Fruit fly (Drosophila melanogaster) whole organism, embryonic: Measurements from ENCODE around the gene JMJD5.
A peak's percentile ranks its signal among the peaks of the same experiment; 100 is the strongest.

ENCODE experiments used
- Aef1 ChIP-seq: fragments of 200-800 bp; sonication (Bioruptor generic); IDR thresholded peaks from 3 replicates; pipeline ENCODE4 v1.3.6; 2022; ENCODE audit warnings: missing biosample characterization, missing genetic modification characterization
- Bgb ChIP-seq: fragments of 200-800 bp; sonication (Bioruptor generic); IDR thresholded peaks from 2 replicates; pipeline ENCODE4 v1.3.6; 2022; ENCODE audit warnings: missing biosample characterization, missing genetic modification characterization; ENCODE audit not compliant: partially characterized antibody
- Bteb2 ChIP-seq: fragments of 200-800 bp; sonication (Bioruptor generic); optimal IDR thresholded peaks from 2 replicates; lab custom pipeline; 2016; ENCODE audit warnings: missing biosample characterization, missing genetic modification characterization
- CG12104 ChIP-seq: fragments of 200-800 bp; sonication (Bioruptor generic); optimal IDR thresholded peaks from 3 replicates; lab custom pipeline; 2016; ENCODE audit warnings: missing biosample characterization, missing genetic modification characterization
- CG13123 ChIP-seq: fragments of 200-800 bp; sonication (Bioruptor generic); optimal IDR thresholded peaks from 2 replicates; lab custom pipeline; 2016; ENCODE audit warnings: missing biosample characterization, missing genetic modification characterization
- CG15514 ChIP-seq: fragments of 200-800 bp; sonication (Bioruptor generic); optimal IDR thresholded peaks from 3 replicates; lab custom pipeline; 2017; ENCODE audit warnings: missing biosample characterization, missing genetic modification characterization, mild to moderate bottlenecking, moderate library complexity, missing genetic modification reagents
- CG1603 ChIP-seq: fragments of 200-800 bp; sonication (Bioruptor generic); optimal IDR thresholded peaks from 2 replicates; lab custom pipeline; 2019; ENCODE audit warnings: missing biosample characterization, mild to moderate bottlenecking, missing genetic modification characterization, moderate library complexity
- CG17912 ChIP-seq: fragments of 200-800 bp; sonication (Bioruptor generic); optimal IDR thresholded peaks from 2 replicates; lab custom pipeline; 2018; ENCODE audit warnings: missing biosample characterization, mild to moderate bottlenecking, missing genetic modification characterization
- CG3163 ChIP-seq: fragments of 200-800 bp; sonication (Bioruptor generic); optimal IDR thresholded peaks from 3 replicates; lab custom pipeline; 2016; ENCODE audit warnings: missing biosample characterization, missing genetic modification characterization
- CG4820 ChIP-seq: fragments of 200-800 bp; sonication (Bioruptor generic); optimal IDR thresholded peaks from 3 replicates; lab custom pipeline; 2016; ENCODE audit warnings: missing biosample characterization, missing genetic modification characterization
- CG6175 ChIP-seq: fragments of 200-800 bp; sonication (Bioruptor generic); IDR thresholded peaks from 3 replicates; pipeline ENCODE4 v1.3.6; 2022; ENCODE audit warnings: missing biosample characterization, missing genetic modification characterization
- CG9797 ChIP-seq: fragments of 200-800 bp; sonication (Bioruptor generic); optimal IDR thresholded peaks from 3 replicates; lab custom pipeline; 2018; ENCODE audit warnings: missing biosample characterization, mild to moderate bottlenecking, missing genetic modification characterization
- CG9876 ChIP-seq: fragments of 200-800 bp; sonication (Bioruptor generic); optimal IDR thresholded peaks from 2 replicates; lab custom pipeline; 2016; ENCODE audit warnings: missing biosample characterization, missing genetic modification characterization
- D19A ChIP-seq: fragments of 200-800 bp; optimal IDR thresholded peaks from 3 replicates; lab custom pipeline; 2019; ENCODE audit warnings: missing biosample characterization, mild to moderate bottlenecking, missing genetic modification characterization, moderate library complexity
- Dbx ChIP-seq: fragments of 200-800 bp; sonication (Bioruptor generic); IDR thresholded peaks from 3 replicates; pipeline ENCODE4 v1.3.6; 2022; ENCODE audit warnings: missing biosample characterization, missing genetic modification characterization
- Dip3 ChIP-seq: fragments of 200-800 bp; sonication (Bioruptor generic); optimal IDR thresholded peaks from 3 replicates; lab custom pipeline; 2016; ENCODE audit warnings: missing biosample characterization, missing genetic modification characterization
- GATAe ChIP-seq: fragments of 200-800 bp; sonication (Bioruptor generic); conservative IDR thresholded peaks from 2 replicates; pipeline ENCODE4 v1.3.6; 2022; ENCODE audit warnings: missing biosample characterization, missing genetic modification characterization
- HLHmδ ChIP-seq: fragments of 200-800 bp; sonication (Bioruptor generic); optimal IDR thresholded peaks from 2 replicates; lab custom pipeline; 2018; ENCODE audit warnings: missing biosample characterization, mild to moderate bottlenecking, missing genetic modification characterization, moderate library complexity
- Hr3 ChIP-seq: fragments of 200-800 bp; sonication (Bioruptor generic); optimal IDR thresholded peaks from 3 replicates; lab custom pipeline; 2016; ENCODE audit warnings: missing biosample characterization, missing genetic modification characterization
- Optix ChIP-seq: fragments of 200-800 bp; sonication (Bioruptor generic); IDR thresholded peaks from 3 replicates; pipeline ENCODE4 v1.3.6; 2022; ENCODE audit warnings: missing biosample characterization, missing genetic modification characterization
- Scr ChIP-seq: fragments of 200-800 bp; sonication (Bioruptor generic); IDR thresholded peaks from 2 replicates; pipeline ENCODE4 v1.3.6; 2022; ENCODE audit warnings: missing biosample characterization, missing genetic modification characterization; ENCODE audit not compliant: partially characterized antibody
- Sry-δ ChIP-seq: fragments of 200-800 bp; sonication (Bioruptor generic); optimal IDR thresholded peaks from 2 replicates; lab custom pipeline; 2016; ENCODE audit warnings: missing biosample characterization, missing genetic modification characterization
- Stat92E ChIP-seq, 3 experiments: fragments of >200 bp in 2 of 3; fragments of 200-800 bp in 1 of 3; sonication (Bioruptor generic) in 1 of 3; optimal IDR thresholded peaks; 2 replicates each; lab custom pipeline; 2017 to 2019; ENCODE audit warnings: missing biosample characterization in 3 of 3, missing genetic modification characterization in 3 of 3, mild to moderate bottlenecking in 1 of 3, moderate library complexity in 1 of 3
- chinmo ChIP-seq: fragments of 200-800 bp; sonication (Bioruptor generic); IDR thresholded peaks from 4 replicates; pipeline ENCODE4 v1.3.6; 2022; ENCODE audit warnings: missing biosample characterization, missing genetic modification characterization; ENCODE audit not compliant: partially characterized antibody
- crc ChIP-seq: fragments of 200-800 bp; sonication (Bioruptor generic); optimal IDR thresholded peaks from 2 replicates; lab custom pipeline; 2016; ENCODE audit warnings: missing biosample characterization, missing genetic modification characterization
- crol ChIP-seq: fragments of 200-800 bp; sonication (Bioruptor generic); IDR thresholded peaks from 2 replicates; pipeline ENCODE4 v1.3.6; 2022; ENCODE audit warnings: missing biosample characterization, missing genetic modification characterization
- da ChIP-seq: fragments of 200-800 bp; sonication (Bioruptor generic); optimal IDR thresholded peaks from 2 replicates; lab custom pipeline; 2016; ENCODE audit warnings: missing biosample characterization, missing genetic modification characterization
- dmrt11E ChIP-seq: fragments of 200-800 bp; sonication (Bioruptor generic); optimal IDR thresholded peaks from 3 replicates; lab custom pipeline; 2018; ENCODE audit warnings: missing biosample characterization, mild to moderate bottlenecking, missing genetic modification characterization, moderate library complexity
- emc ChIP-seq: fragments of 200-800 bp; sonication (Bioruptor generic); optimal IDR thresholded peaks from 2 replicates; lab custom pipeline; 2016; ENCODE audit warnings: missing biosample characterization, missing genetic modification characterization
- ems ChIP-seq: fragments of 200-800 bp; sonication (Bioruptor generic); optimal IDR thresholded peaks from 3 replicates; lab custom pipeline; 2016; ENCODE audit warnings: missing biosample characterization, missing genetic modification characterization
- fd102C ChIP-seq: fragments of 200-800 bp; sonication (Bioruptor generic); optimal IDR thresholded peaks from 2 replicates; lab custom pipeline; 2018; ENCODE audit warnings: missing biosample characterization, mild to moderate bottlenecking, missing genetic modification characterization, moderate library complexity
- gcm2 ChIP-seq: fragments of 200-800 bp; sonication (Bioruptor generic); optimal IDR thresholded peaks from 2 replicates; lab custom pipeline; 2016; ENCODE audit warnings: missing biosample characterization, missing genetic modification characterization
- ham ChIP-seq: fragments of 200-800 bp; sonication (Bioruptor generic); IDR thresholded peaks from 2 replicates; pipeline ENCODE4 v1.3.6; 2022; ENCODE audit warnings: missing biosample characterization, missing genetic modification characterization
- hb ChIP-seq: fragments of 200-800 bp; sonication (Bioruptor generic); IDR thresholded peaks from 3 replicates; pipeline ENCODE4 v1.3.6; 2022; ENCODE audit warnings: missing biosample characterization, missing genetic modification characterization; ENCODE audit not compliant: partially characterized antibody
- insv ChIP-seq, 2 experiments: fragments of 200-800 bp; sonication (Bioruptor generic); optimal IDR thresholded peaks; 3 replicates each; lab custom pipeline; 2016 to 2018; ENCODE audit warnings: missing biosample characterization in 2 of 2, missing genetic modification characterization in 2 of 2
- knrl ChIP-seq: fragments of 200-800 bp; sonication (Bioruptor generic); IDR thresholded peaks from 3 replicates; pipeline ENCODE4 v1.3.6; 2022; ENCODE audit warnings: missing biosample characterization, missing genetic modification characterization; ENCODE audit not compliant: partially characterized antibody
- nerfin-2 ChIP-seq: fragments of 200-800 bp; sonication (Bioruptor generic); IDR thresholded peaks from 2 replicates; pipeline ENCODE4 v1.3.6; 2022; ENCODE audit warnings: missing biosample characterization, missing genetic modification characterization; ENCODE audit not compliant: partially characterized antibody
- row ChIP-seq: fragments of 200-800 bp; sonication (Bioruptor generic); IDR thresholded peaks from 3 replicates; pipeline ENCODE4 v1.3.6; 2022; ENCODE audit warnings: missing biosample characterization, missing genetic modification characterization
- sens ChIP-seq: fragments of 200-800 bp; sonication (Bioruptor generic); peaks from one replicate; lab custom pipeline; 2016; ENCODE audit warnings: missing biosample characterization, missing genetic modification characterization
- sens-2 ChIP-seq: fragments of 200-800 bp; sonication (Bioruptor generic); IDR thresholded peaks from 2 replicates; pipeline ENCODE4 v1.3.6; 2022; ENCODE audit warnings: missing biosample characterization, missing genetic modification characterization
- sim ChIP-seq: fragments of 200-800 bp; sonication (Bioruptor generic); IDR thresholded peaks from 2 replicates; pipeline ENCODE4 v1.3.6; 2022; ENCODE audit warnings: missing biosample characterization, missing genetic modification characterization
- sqz ChIP-seq: fragments of 200-800 bp; sonication (Bioruptor generic); optimal IDR thresholded peaks from 3 replicates; lab custom pipeline; 2018; ENCODE audit warnings: missing biosample characterization, mild to moderate bottlenecking, missing genetic modification characterization
- sug ChIP-seq: fragments of 200-800 bp; optimal IDR thresholded peaks from 2 replicates; lab custom pipeline; 2019; ENCODE audit warnings: missing biosample characterization, mild to moderate bottlenecking, missing genetic modification characterization, moderate library complexity
- tgo ChIP-seq: fragments of 200-800 bp; sonication (Bioruptor generic); IDR thresholded peaks from 3 replicates; pipeline ENCODE4 v1.3.6; 2022; ENCODE audit warnings: missing biosample characterization, missing genetic modification characterization
- trem ChIP-seq: fragments of 200-800 bp; optimal IDR thresholded peaks from 3 replicates; lab custom pipeline; 2019; ENCODE audit warnings: missing biosample characterization, mild to moderate bottlenecking, missing genetic modification characterization, moderate library complexity
- vfl ChIP-seq: fragments of 200-800 bp; sonication (Bioruptor generic); optimal IDR thresholded peaks from 2 replicates; lab custom pipeline; 2016; ENCODE audit warnings: missing biosample characterization, missing genetic modification characterization
- wdn ChIP-seq: fragments of 200-800 bp; sonication (Bioruptor generic); IDR thresholded peaks from 2 replicates; pipeline ENCODE4 v1.3.6; 2022; ENCODE audit warnings: missing biosample characterization, missing genetic modification characterization
- yki ChIP-seq: fragments of >200 bp; optimal IDR thresholded peaks from 3 replicates; lab custom pipeline; 2018
- zen2 ChIP-seq: fragments of 200-800 bp; sonication (Bioruptor generic); IDR thresholded peaks from 3 replicates; pipeline ENCODE4 v1.3.6; 2022; ENCODE audit warnings: missing biosample characterization, missing genetic modification characterization; ENCODE audit not compliant: partially characterized antibody

Gene JMJD5

DNA sequence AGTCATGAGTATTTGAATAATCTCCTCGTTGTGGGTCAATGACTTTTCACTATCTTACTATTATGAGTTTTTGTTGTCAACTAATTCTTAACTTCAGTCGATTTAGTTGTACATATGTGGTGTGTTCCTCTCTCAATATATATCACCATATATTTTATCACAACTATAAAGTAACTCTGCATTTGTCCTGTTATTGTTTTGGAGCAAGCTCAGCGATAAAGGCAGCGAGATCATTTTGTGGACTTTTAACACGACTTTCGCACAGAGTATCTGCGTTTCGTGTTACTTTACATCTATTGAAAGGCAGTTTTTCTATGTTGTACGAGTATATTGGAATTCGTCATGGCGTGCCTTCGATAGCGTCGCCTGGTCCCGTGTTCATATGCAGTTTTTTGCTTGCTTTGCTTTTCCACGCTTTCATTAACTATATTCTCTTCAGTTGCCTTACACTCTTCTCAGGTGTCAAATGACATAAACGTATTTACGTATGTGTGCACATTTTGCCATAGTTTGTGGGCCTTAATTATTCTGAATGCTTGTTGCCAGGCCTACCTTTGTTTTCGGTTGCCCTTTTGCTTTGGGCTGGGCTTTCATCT, 34.4 kb upstream of the JMJD5 start:
- no peak for TF ChIP-seq tgo
- TF ChIP-seq ems = no peak
- TF ChIP-seq trem (tag; lab: Kevin White, UChicago) = no peak
- no peak for TF ChIP-seq Scr (GFP tag; lab: Robert Waterston, UW)
- no peak for TF ChIP-seq Optix (GFP tag; lab: Robert Waterston, UW)
- no peak for TF ChIP-seq Bgb
- no peak for TF ChIP-seq CG17912 (GFP tag; lab: Kevin White, UChicago)
- no peak for TF ChIP-seq HLHmδ (GFP tag; lab: Kevin White, UChicago)
- TF ChIP-seq CG9797 (GFP tag; lab: Kevin White, UChicago) = no peak
- no peak for TF ChIP-seq sens-2 (GFP tag; lab: Robert Waterston, UW)
- no peak for TF ChIP-seq Stat92E (GFP tag; optimal IDR thresholded peaks at IDR 0.05; lab: Kevin White, UChicago)
- no peak for TF ChIP-seq emc (GFP tag; lab: Kevin White, UChicago)
- no peak for TF ChIP-seq vfl (GFP tag; lab: Kevin White, UChicago)
- peak; percentile 7 for TF ChIP-seq sens (GFP tag; lab: Kevin White, UChicago)
- TF ChIP-seq D19A (tag; lab: Kevin White, UChicago) = peak; percentile 89

dm6 chr3L:872389-872972, 31.3 kb upstream of the JMJD5 start:
- TF ChIP-seq GATAe (GFP tag; lab: Robert Waterston, UW) (no peak), row (peak; percentile 81), CG3163 (GFP tag; lab: Kevin White, UChicago) (peak; percentile 24), Aef1 (GFP tag; lab: Robert Waterston, UW) (no peak), fd102C (GFP tag; lab: Kevin White, UChicago) (no peak), sqz (no peak), zen2 (GFP tag; lab: Robert Waterston, UW) (peak; percentile 59; the same call in 1 of the 3 replicates), Dbx (GFP tag; lab: Robert Waterston, UW) (0 out of 3 replicates have a peak, but pooled peaks have one; percentile 48), ham (no peak), insv (GFP tag; optimal IDR thresholded peaks at IDR 0.05; lab: Kevin White, UChicago) (peak in 1 of 2 experiments; percentile 32), nerfin-2 (GFP tag; lab: Robert Waterston, UW) (peak; percentile 76), CG6175 (0 out of 3 replicates have a peak, but pooled peaks have one; percentile 45), crc (GFP tag; lab: Kevin White, UChicago) (no peak), CG1603 (tag; lab: Kevin White, UChicago) (peak; percentile 35), Bteb2 (peak; percentile 37), Dip3 (peak; percentile 18), gcm2 (GFP tag; lab: Kevin White, UChicago) (no peak), CG12104 (GFP tag; lab: Kevin White, UChicago) (no peak), sug (peak; percentile 54), sim (no peak), knrl (GFP tag; lab: Robert Waterston, UW) (peak; percentile 89; the same call in 2 of the 3 replicates), CG4820 (GFP tag; lab: Kevin White, UChicago) (peak; percentile 12), Hr3 (GFP tag; lab: Kevin White, UChicago) (peak; percentile 40), hb (peak; percentile 71; the same call in 2 of the 3 replicates), Sry-δ (GFP tag; lab: Kevin White, UChicago) (peak; percentile 96), dmrt11E (tag; lab: Kevin White, UChicago) (no peak), CG15514 (GFP tag; lab: Kevin White, UChicago) (peak; percentile 26), CG13123 (GFP tag; lab: Kevin White, UChicago) (no peak), crol (GFP tag; lab: Robert Waterston, UW) (no peak), chinmo (GFP tag; lab: Robert Waterston, UW) (peak; percentile 75; the same call in 1 of the 4 replicates), CG9876 (GFP tag; lab: Kevin White, UChicago) (peak; percentile 67), wdn (GFP tag; lab: Robert Waterston, UW) (no peak), yki (lab: Kevin White, UChicago) (no peak), da (GFP tag; lab: Kevin White, UChicago) (peak; percentile 24)
